Fruit fly (Drosophila melanogaster) whole organism, embryonic: ENCODE results near the gene Tusp.

Experiments
- CG10321 ChIP-seq: fragments of 200-800 bp; sonication (Bioruptor generic); IDR thresholded peaks from 2 replicates; pipeline ENCODE4 v1.3.6; 2022; ENCODE audit warnings: missing biosample characterization, missing genetic modification characterization
- CG10431 ChIP-seq: fragments of 200-800 bp; sonication (Bioruptor generic); optimal IDR thresholded peaks from 3 replicates; lab custom pipeline; 2018; ENCODE audit warnings: missing biosample characterization, mild to moderate bottlenecking, missing genetic modification characterization
- CG11723 ChIP-seq: fragments of 200-800 bp; sonication (Bioruptor generic); optimal IDR thresholded peaks from 2 replicates; lab custom pipeline; 2017; ENCODE audit warnings: missing biosample characterization, mild to moderate bottlenecking, missing genetic modification characterization
- CG12155 ChIP-seq: fragments of 200-800 bp; sonication (Bioruptor generic); optimal IDR thresholded peaks from 3 replicates; lab custom pipeline; 2016; ENCODE audit warnings: missing biosample characterization, missing genetic modification characterization
- CG12236 ChIP-seq: fragments of 200-800 bp; sonication (Bioruptor generic); optimal IDR thresholded peaks from 2 replicates; lab custom pipeline; 2016; ENCODE audit warnings: missing biosample characterization, missing genetic modification characterization
- CG12942 ChIP-seq: fragments of 200-800 bp; sonication (Bioruptor generic); optimal IDR thresholded peaks from 3 replicates; lab custom pipeline; 2016; ENCODE audit warnings: missing biosample characterization, missing genetic modification characterization
- CG14667 ChIP-seq: fragments of 200-800 bp; sonication (Bioruptor generic); IDR thresholded peaks from 2 replicates; pipeline ENCODE4 v1.3.6; 2022; ENCODE audit warnings: missing biosample characterization, missing genetic modification characterization
- CG15269 ChIP-seq: fragments of 200-800 bp; sonication (Bioruptor generic); optimal IDR thresholded peaks from 2 replicates; lab custom pipeline; 2018; ENCODE audit warnings: missing biosample characterization, mild to moderate bottlenecking, missing genetic modification characterization, moderate library complexity
- CG1602 ChIP-seq: fragments of 200-800 bp; sonication (Bioruptor generic); optimal IDR thresholded peaks from 3 replicates; lab custom pipeline; 2016; ENCODE audit warnings: missing biosample characterization, missing genetic modification characterization
- CG1603 ChIP-seq: fragments of 200-800 bp; sonication (Bioruptor generic); optimal IDR thresholded peaks from 2 replicates; lab custom pipeline; 2019; ENCODE audit warnings: missing biosample characterization, mild to moderate bottlenecking, missing genetic modification characterization, moderate library complexity
- CG17186 ChIP-seq: fragments of 200-800 bp; sonication (Bioruptor generic); optimal IDR thresholded peaks from 3 replicates; lab custom pipeline; 2017; ENCODE audit warnings: missing biosample characterization, missing genetic modification reagents, missing genetic modification characterization
- CG17568 ChIP-seq: fragments of 200-800 bp; sonication (Bioruptor generic); optimal IDR thresholded peaks from 2 replicates; lab custom pipeline; 2018; ENCODE audit warnings: missing biosample characterization, mild to moderate bottlenecking, missing genetic modification characterization, moderate library complexity
- CG18011 ChIP-seq: fragments of 200-800 bp; sonication (Bioruptor generic); optimal IDR thresholded peaks from 2 replicates; lab custom pipeline; 2017; ENCODE audit warnings: missing biosample characterization, missing genetic modification characterization, mild to moderate bottlenecking, moderate library complexity, missing genotype
- CG2116 ChIP-seq: fragments of 200-800 bp; sonication (Bioruptor generic); optimal IDR thresholded peaks from 3 replicates; lab custom pipeline; 2018; ENCODE audit warnings: missing biosample characterization, mild to moderate bottlenecking, missing genetic modification characterization
- CG2678 ChIP-seq: fragments of 200-800 bp; sonication (Bioruptor generic); optimal IDR thresholded peaks from 3 replicates; lab custom pipeline; 2019; ENCODE audit warnings: missing biosample characterization, mild to moderate bottlenecking, missing genetic modification characterization, moderate library complexity
- CG31365 ChIP-seq: fragments of 200-800 bp; sonication (Bioruptor generic); optimal IDR thresholded peaks from 2 replicates; lab custom pipeline; 2018; ENCODE audit warnings: missing biosample characterization, mild to moderate bottlenecking, missing genetic modification characterization
- CG31388 ChIP-seq: fragments of 200-800 bp; sonication (Bioruptor generic); optimal IDR thresholded peaks from 2 replicates; lab custom pipeline; 2016; ENCODE audit warnings: missing biosample characterization, missing genetic modification characterization
- CG32532 ChIP-seq: fragments of 200-800 bp; sonication (Bioruptor generic); IDR thresholded peaks from 2 replicates; pipeline ENCODE4 v1.3.6; 2022; ENCODE audit warnings: missing biosample characterization, missing genetic modification characterization
- CG32767 ChIP-seq: fragments of 200-800 bp; sonication (Bioruptor generic); IDR thresholded peaks from 2 replicates; pipeline ENCODE4 v1.3.6; 2022; ENCODE audit warnings: missing biosample characterization, missing genetic modification characterization
- CG32772 ChIP-seq: fragments of 200-800 bp; sonication (Bioruptor generic); IDR thresholded peaks from 2 replicates; pipeline ENCODE4 v1.3.6; 2022; ENCODE audit warnings: missing biosample characterization, missing genetic modification characterization
- CG3281 ChIP-seq: fragments of 200-800 bp; sonication (Bioruptor generic); optimal IDR thresholded peaks from 3 replicates; lab custom pipeline; 2017; ENCODE audit warnings: missing biosample characterization, mild to moderate bottlenecking, missing genetic modification characterization
- CG33557 ChIP-seq: fragments of 200-800 bp; sonication (Bioruptor generic); optimal IDR thresholded peaks from 2 replicates; lab custom pipeline; 2019; ENCODE audit warnings: missing biosample characterization, mild to moderate bottlenecking, missing genetic modification characterization, moderate library complexity
- CG4617 ChIP-seq: fragments of 200-800 bp; sonication (Bioruptor generic); optimal IDR thresholded peaks from 3 replicates; lab custom pipeline; 2016; ENCODE audit warnings: missing biosample characterization, missing genetic modification characterization, borderline replicate concordance
- CG6854 ChIP-seq: fragments of 200-800 bp; sonication (Bioruptor generic); optimal IDR thresholded peaks from 3 replicates; lab custom pipeline; 2017; ENCODE audit warnings: missing biosample characterization, mild to moderate bottlenecking, missing genetic modification characterization
- CG8089 ChIP-seq: fragments of 200-800 bp; sonication (Bioruptor generic); optimal IDR thresholded peaks from 3 replicates; lab custom pipeline; 2016; ENCODE audit warnings: missing biosample characterization, missing genetic modification characterization
- CG8765 ChIP-seq: fragments of 200-800 bp; sonication (Bioruptor generic); IDR thresholded peaks from 2 replicates; pipeline ENCODE4 v1.3.6; 2022; ENCODE audit warnings: missing biosample characterization, missing genetic modification characterization
- HLH54F ChIP-seq: fragments of 200-800 bp; sonication (Bioruptor generic); optimal IDR thresholded peaks from 3 replicates; lab custom pipeline; 2016; ENCODE audit warnings: missing biosample characterization, missing genetic modification characterization
- Hr39 ChIP-seq: fragments of >200 bp; optimal IDR thresholded peaks from 2 replicates; lab custom pipeline; 2017
- Jarid2 ChIP-seq: fragments of 200-800 bp; sonication (Bioruptor generic); optimal IDR thresholded peaks from 3 replicates; lab custom pipeline; 2017; ENCODE audit warnings: mild to moderate bottlenecking, missing biosample characterization, missing genetic modification reagents, missing genetic modification characterization
- Optix ChIP-seq: fragments of 200-800 bp; sonication (Bioruptor generic); IDR thresholded peaks from 3 replicates; pipeline ENCODE4 v1.3.6; 2022; ENCODE audit warnings: missing biosample characterization, missing genetic modification characterization
- Scr ChIP-seq: fragments of 200-800 bp; sonication (Bioruptor generic); IDR thresholded peaks from 2 replicates; pipeline ENCODE4 v1.3.6; 2022; ENCODE audit warnings: missing biosample characterization, missing genetic modification characterization; ENCODE audit not compliant: partially characterized antibody
- Side ChIP-seq: fragments of 200-800 bp; sonication (Bioruptor generic); optimal IDR thresholded peaks from 2 replicates; lab custom pipeline; 2016; ENCODE audit warnings: missing biosample characterization, missing genetic modification characterization
- Sry-β ChIP-seq: fragments of 200-800 bp; sonication (Bioruptor generic); optimal IDR thresholded peaks from 2 replicates; lab custom pipeline; 2018; ENCODE audit warnings: missing biosample characterization, mild to moderate bottlenecking, missing genetic modification characterization, moderate library complexity
- Ssrp ChIP-seq: fragments of 200-800 bp; sonication (Bioruptor generic); optimal IDR thresholded peaks from 2 replicates; lab custom pipeline; 2018; ENCODE audit warnings: missing biosample characterization, mild to moderate bottlenecking, missing genetic modification characterization, moderate library complexity
- Tbp ChIP-seq: fragments of >200 bp; optimal IDR thresholded peaks from 2 replicates; lab custom pipeline; 2018; ENCODE audit warnings: missing biosample characterization, missing genetic modification characterization
- Xbp1 ChIP-seq: fragments of 200-800 bp; sonication (Bioruptor generic); optimal IDR thresholded peaks from 3 replicates; lab custom pipeline; 2016; ENCODE audit warnings: missing biosample characterization, mild to moderate bottlenecking, missing genetic modification characterization
- eve ChIP-seq, 2 experiments: fragments of >200 bp; optimal IDR thresholded peaks; 2 replicates each; lab custom pipeline; 2017; ENCODE audit warnings: missing biosample characterization in 2 of 2, missing genetic modification characterization in 2 of 2
- gem ChIP-seq: fragments of 200-800 bp; sonication (Bioruptor generic); optimal IDR thresholded peaks from 2 replicates; lab custom pipeline; 2019; ENCODE audit warnings: missing biosample characterization, mild to moderate bottlenecking, missing genetic modification characterization, moderate library complexity
- gfzf ChIP-seq: fragments of 200-800 bp; sonication (Bioruptor generic); optimal IDR thresholded peaks from 2 replicates; lab custom pipeline; 2016; ENCODE audit warnings: missing biosample characterization, mild to moderate bottlenecking, missing genetic modification characterization, moderate library complexity
- her ChIP-seq: fragments of 200-800 bp; sonication (Bioruptor generic); optimal IDR thresholded peaks from 2 replicates; lab custom pipeline; 2016; ENCODE audit warnings: missing biosample characterization, missing genetic modification characterization
- insv ChIP-seq, 2 experiments: fragments of 200-800 bp; sonication (Bioruptor generic); optimal IDR thresholded peaks; 3 replicates each; lab custom pipeline; 2016 to 2018; ENCODE audit warnings: missing biosample characterization in 2 of 2, missing genetic modification characterization in 2 of 2
- kni ChIP-seq: fragments of 200-800 bp; sonication (Bioruptor generic); optimal IDR thresholded peaks from 3 replicates; lab custom pipeline; 2017; ENCODE audit warnings: mild to moderate bottlenecking, missing biosample characterization, missing genetic modification reagents, missing genetic modification characterization
- lab ChIP-seq: fragments of 200-800 bp; sonication (Bioruptor generic); optimal IDR thresholded peaks from 3 replicates; lab custom pipeline; 2017; ENCODE audit warnings: missing biosample characterization, missing genetic modification characterization, mild to moderate bottlenecking, moderate library complexity, missing genetic modification reagents
- mirr ChIP-seq: fragments of 200-800 bp; sonication (Bioruptor generic); optimal IDR thresholded peaks from 3 replicates; lab custom pipeline; 2018; ENCODE audit warnings: missing biosample characterization, mild to moderate bottlenecking, missing genetic modification characterization
- pum ChIP-seq: fragments of 200-800 bp; sonication (Bioruptor generic); optimal IDR thresholded peaks from 2 replicates; lab custom pipeline; 2016; ENCODE audit warnings: missing biosample characterization, missing genetic modification characterization
- ro ChIP-seq: fragments of 200-800 bp; sonication (Bioruptor generic); IDR thresholded peaks from 2 replicates; pipeline ENCODE4 v1.3.6; 2022; ENCODE audit warnings: missing biosample characterization, missing genetic modification characterization
- row ChIP-seq: fragments of 200-800 bp; sonication (Bioruptor generic); IDR thresholded peaks from 3 replicates; pipeline ENCODE4 v1.3.6; 2022; ENCODE audit warnings: missing biosample characterization, missing genetic modification characterization
- sd ChIP-seq: fragments of 200-800 bp; sonication (Bioruptor generic); optimal IDR thresholded peaks from 3 replicates; lab custom pipeline; 2018; ENCODE audit warnings: missing biosample characterization, mild to moderate bottlenecking, missing genetic modification characterization, moderate library complexity
- sens ChIP-seq: fragments of 200-800 bp; sonication (Bioruptor generic); peaks from one replicate; lab custom pipeline; 2016; ENCODE audit warnings: missing biosample characterization, missing genetic modification characterization
- sisA ChIP-seq: fragments of 200-800 bp; sonication (Bioruptor generic); IDR thresholded peaks from 2 replicates; pipeline ENCODE4 v1.3.6; 2022; ENCODE audit warnings: missing biosample characterization, missing genetic modification characterization
- tap ChIP-seq: fragments of 200-800 bp; optimal IDR thresholded peaks from 3 replicates; lab custom pipeline; 2019; ENCODE audit warnings: missing biosample characterization, mild to moderate bottlenecking, missing genetic modification characterization, moderate library complexity
- tio ChIP-seq: fragments of 200-800 bp; sonication (Bioruptor generic); optimal IDR thresholded peaks from 2 replicates; lab custom pipeline; 2017; ENCODE audit warnings: missing biosample characterization, missing genetic modification characterization, inconsistent platforms

Gene Tusp

dm6 chr3R:27569706-27570105, 38.0 kb upstream of the Tusp start (continued):
- peak; percentile 74 for TF ChIP-seq CG12155 (GFP tag; lab: Kevin White, UChicago)
- TF ChIP-seq CG8089 (GFP tag; lab: Kevin White, UChicago): peak; percentile 56
- TF ChIP-seq CG14667 (GFP tag; lab: Robert Waterston, UW): peak; percentile 76
- no peak for TF ChIP-seq insv (GFP tag; optimal IDR thresholded peaks at IDR 0.05; lab: Kevin White, UChicago)
- peak; percentile 90 for TF ChIP-seq tap (tag; lab: Kevin White, UChicago)
- no peak for TF ChIP-seq Scr (GFP tag; lab: Robert Waterston, UW)
- peak; percentile 92 for TF ChIP-seq sisA (GFP tag; lab: Robert Waterston, UW)
- peak; percentile 45 for TF ChIP-seq CG4617 (GFP tag; lab: Kevin White, UChicago)
- TF ChIP-seq mirr (GFP tag; lab: Kevin White, UChicago): peak; percentile 78
- TF ChIP-seq CG31388 (GFP tag; lab: Kevin White, UChicago): peak; percentile 63
- peak; percentile 96 for TF ChIP-seq sens (GFP tag; lab: Kevin White, UChicago)
- TF ChIP-seq lab (GFP tag; lab: Kevin White, UChicago): peak; percentile 95
- TF ChIP-seq CG32772 (GFP tag; lab: Robert Waterston, UW): peak; percentile 88
- TF ChIP-seq row (GFP tag; lab: Robert Waterston, UW): peak; percentile 86
- peak; percentile 34 for TF ChIP-seq CG18011 (GFP tag; lab: Kevin White, UChicago)
- TF ChIP-seq gem (tag; lab: Kevin White, UChicago): peak; percentile 85
- peak; percentile 91 for TF ChIP-seq CG3281 (GFP tag; lab: Kevin White, UChicago)
- TF ChIP-seq CG2116 (GFP tag; lab: Kevin White, UChicago): peak; percentile 25
- peak; percentile 80 for TF ChIP-seq CG15269 (tag; lab: Kevin White, UChicago)
- peak; percentile 94 for TF ChIP-seq CG32532
- no peak for TF ChIP-seq CG33557
- TF ChIP-seq her: peak; percentile 69
- TF ChIP-seq pum (GFP tag; lab: Kevin White, UChicago): peak; percentile 86
- peak; percentile 87 for TF ChIP-seq CG11723 (GFP tag; lab: Kevin White, UChicago)
- no peak for TF ChIP-seq sd
- TF ChIP-seq kni (GFP tag; lab: Kevin White, UChicago): no peak
- TF ChIP-seq tio: peak; percentile 54
- peak; percentile 77 for TF ChIP-seq ro
- peak; percentile 86 for TF ChIP-seq CG6854 (GFP tag; lab: Kevin White, UChicago)
- peak; percentile 56 for TF ChIP-seq Ssrp (tag; lab: Kevin White, UChicago)
- peak; percentile 84 for TF ChIP-seq Optix (GFP tag; lab: Robert Waterston, UW)
- peak; percentile 71 for TF ChIP-seq CG12942
- TF ChIP-seq Xbp1 (GFP tag; lab: Kevin White, UChicago): peak; percentile 76
- TF ChIP-seq Side (GFP tag; lab: Kevin White, UChicago): peak; percentile 91
- no peak for TF ChIP-seq eve (GFP tag; optimal IDR thresholded peaks at IDR 0.05; lab: Kevin White, UChicago)
- TF ChIP-seq HLH54F (GFP tag; lab: Kevin White, UChicago): peak; percentile 63
- peak; percentile 6 for TF ChIP-seq CG12236 (GFP tag; lab: Kevin White, UChicago)
- TF ChIP-seq Jarid2 (GFP tag; lab: Kevin White, UChicago): no peak
- TF ChIP-seq CG2678 (tag; lab: Kevin White, UChicago): peak; percentile 93
- TF ChIP-seq CG17568 (GFP tag; lab: Kevin White, UChicago): peak; percentile 5
- TF ChIP-seq CG31365 (tag; lab: Kevin White, UChicago): peak; percentile 82
- TF ChIP-seq CG10321 (GFP tag; lab: Robert Waterston, UW): peak; percentile 55
- no peak for TF ChIP-seq CG8765
- TF ChIP-seq Hr39 (lab: Kevin White, UChicago): no peak
- TF ChIP-seq CG1603 (tag; lab: Kevin White, UChicago): no peak
- TF ChIP-seq gfzf (GFP tag; lab: Kevin White, UChicago): no peak
- peak; percentile 46 for TF ChIP-seq CG1602 (GFP tag; lab: Kevin White, UChicago)
- peak; percentile 73 for TF ChIP-seq CG32767 (GFP tag; lab: Robert Waterston, UW)
- TF ChIP-seq CG17186: peak; percentile 42
- no peak for TF ChIP-seq CG10431
- TF ChIP-seq Tbp (GFP tag; lab: Kevin White, UChicago): no peak
- TF ChIP-seq Sry-β (GFP tag; lab: Kevin White, UChicago): no peak
